Worm (Caenorhabditis elegans) whole organism, late embryonic: Measurements from ENCODE around the gene F13E6.2.

Experiments
- C08G9.2 ChIP-seq: sonication (generic microtip); optimal IDR thresholded peaks from 2 replicates; lab custom pipeline; 2016; ENCODE audit warnings: mild to moderate bottlenecking, missing genetic modification characterization, moderate library complexity, missing compliant biosample characterization
- ama-1 ChIP-seq: fragments of 150-350 bp; optimal IDR thresholded peaks from 2 replicates; lab custom pipeline; 2014
- ceh-6 ChIP-seq: fragments of 200-800 bp; sonication (Bioruptor generic); optimal IDR thresholded peaks from 2 replicates; lab custom pipeline; 2018; ENCODE audit warnings: mild to moderate bottlenecking, missing genetic modification characterization, missing compliant biosample characterization
- dve-1 ChIP-seq: sonication (generic microtip); optimal IDR thresholded peaks from 2 replicates; lab custom pipeline; 2017; ENCODE audit warnings: antibody characterized with exemption, mild to moderate bottlenecking, missing genetic modification characterization, missing compliant biosample characterization
- elt-2 ChIP-seq: sonication (generic microtip); optimal IDR thresholded peaks from 2 replicates; lab custom pipeline; 2016; ENCODE audit warnings: missing genetic modification reagents, missing genetic modification characterization, missing compliant biosample characterization
- fkh-10 ChIP-seq: fragments of 150-350 bp; optimal IDR thresholded peaks from 2 replicates; lab custom pipeline; 2014; ENCODE audit warnings: missing biosample characterization, missing genetic modification reagents, missing genetic modification characterization
- fkh-6 ChIP-seq: sonication (generic microtip); optimal IDR thresholded peaks from 2 replicates; lab custom pipeline; 2016; ENCODE audit warnings: missing genetic modification characterization, missing compliant biosample characterization
- hlh-13 ChIP-seq: fragments of 200-800 bp; sonication (Bioruptor generic); optimal IDR thresholded peaks from 2 replicates; lab custom pipeline; 2018; ENCODE audit warnings: mild to moderate bottlenecking, missing genetic modification characterization, missing compliant biosample characterization
- hlh-30 ChIP-seq: sonication (generic microtip); optimal IDR thresholded peaks from 2 replicates; lab custom pipeline; 2017; ENCODE audit warnings: antibody characterized with exemption, missing genetic modification characterization, missing compliant biosample characterization; ENCODE audit not compliant: insufficient read depth
- mec-3 ChIP-seq: sonication (generic microtip); optimal IDR thresholded peaks from 2 replicates; lab custom pipeline; 2016; ENCODE audit warnings: borderline replicate concordance, missing genetic modification characterization, missing compliant biosample characterization
- pha-4 ChIP-seq: fragments of 150-350 bp; optimal IDR thresholded peaks from 2 replicates; lab custom pipeline; 2018; ENCODE audit warnings: missing biosample characterization, missing genetic modification reagents, missing genetic modification characterization
- sox-4 ChIP-seq: sonication (generic microtip); optimal IDR thresholded peaks from 2 replicates; lab custom pipeline; 2017; ENCODE audit warnings: mild to moderate bottlenecking, missing genetic modification characterization, inconsistent platforms, missing compliant biosample characterization
- unc-55 ChIP-seq: sonication (generic microtip); optimal IDR thresholded peaks from 2 replicates; lab custom pipeline; 2017; ENCODE audit warnings: missing biosample characterization, missing genetic modification reagents, missing genetic modification characterization
- unc-86 ChIP-seq: sonication (generic microtip); optimal IDR thresholded peaks from 2 replicates; lab custom pipeline; 2016; ENCODE audit warnings: missing genetic modification characterization, missing compliant biosample characterization

- TF ChIP-seq unc-55 (GFP tag; lab: Kevin White, UChicago) (no peak), elt-2 (tag; lab: Kevin White, UChicago) (no peak), ceh-6 (GFP tag; lab: Kevin White, UChicago) (no peak), C08G9.2 (tag; lab: Kevin White, UChicago) (no peak), hlh-13 (GFP tag; lab: Kevin White, UChicago) (no peak), mec-3 (tag; lab: Kevin White, UChicago) (no peak), fkh-6 (no peak), fkh-10 (GFP tag; lab: Kevin White, UChicago) (no peak), hlh-30 (tag; lab: Kevin White, UChicago) (no peak), unc-86 (tag; lab: Kevin White, UChicago) (no peak), ama-1 (lab: Kevin White, UChicago) (no peak), pha-4 (tag; lab: Kevin White, UChicago) (no peak), dve-1 (tag; lab: Kevin White, UChicago) (no peak), sox-4 (tag; lab: Kevin White, UChicago) (no peak)
These were observed 37.7 kb upstream of the F13E6.2 start, which contains the start of gene rhgf-1 for ce11 chrX:10711769-10712168.
